Worm (Caenorhabditis elegans): ENCODE data around the gene gln-6.

The gln-6 gene

ce11 chrIV:9696513-9696912 is 44.2 kb downstream of the gln-6 start:
- TF ChIP-seq tbx-2 (tag; optimal IDR thresholded peaks at IDR 0.05): no peak
- TF ChIP-seq ceh-24 (tag; optimal IDR thresholded peaks at IDR 0.05): no peak
- no peak for TF ChIP-seq unc-55 (GFP tag; optimal IDR thresholded peaks at IDR 0.05)
- TF ChIP-seq fkh-10 (GFP tag; optimal IDR thresholded peaks at IDR 0.05): no peak
- TF ChIP-seq pqm-1 (tag; optimal IDR thresholded peaks at IDR 0.05): no peak
- no peak for TF ChIP-seq dve-1 (tag; optimal IDR thresholded peaks at IDR 0.05)
- no peak for TF ChIP-seq ceh-19 (GFP tag; optimal IDR thresholded peaks at IDR 0.05)
- no peak for TF ChIP-seq ceh-30 (tag; optimal IDR thresholded peaks at IDR 0.05)
- TF ChIP-seq ets-4 (tag; optimal IDR thresholded peaks at IDR 0.05): no peak
- no peak for TF ChIP-seq sdc-2 (tag; optimal IDR thresholded peaks at IDR 0.05)
- no peak for TF ChIP-seq C08G9.2 (tag; optimal IDR thresholded peaks at IDR 0.05)
- TF ChIP-seq T23F11.4 (GFP tag; optimal IDR thresholded peaks at IDR 0.05): no peak
- no peak for TF ChIP-seq nhr-11 (tag; optimal IDR thresholded peaks at IDR 0.05)
- TF ChIP-seq pax-1 (tag; optimal IDR thresholded peaks at IDR 0.05): no peak
- no peak for TF ChIP-seq pag-3 (tag; optimal IDR thresholded peaks at IDR 0.05; ENCODE audit: borderline replicate concordance)
- no peak for TF ChIP-seq nfya-1 (tag; optimal IDR thresholded peaks at IDR 0.05)
- no peak for TF ChIP-seq K09A11.1 (tag; optimal IDR thresholded peaks at IDR 0.05; ENCODE audit: insufficient read depth)
- no peak for TF ChIP-seq sox-4 (tag; optimal IDR thresholded peaks at IDR 0.05)
- TF ChIP-seq pha-2 (tag; optimal IDR thresholded peaks at IDR 0.05): no peak

ce11 chrIV:9692874-9693273 is 47.8 kb downstream of the gln-6 start, which contains the start of gene twk-9:
Gene twk-9, plus strand, starts transcription at chrIV:9693174.
- TF ChIP-seq C08G9.2 (tag; optimal IDR thresholded peaks at IDR 0.05): no peak
- TF ChIP-seq nfya-1 (tag; optimal IDR thresholded peaks at IDR 0.05): no peak
- no peak for TF ChIP-seq hlh-8 (tag; optimal IDR thresholded peaks at IDR 0.05)
- TF ChIP-seq syd-9 (tag; optimal IDR thresholded peaks at IDR 0.05): no peak
- TF ChIP-seq unc-42 (tag; optimal IDR thresholded peaks at IDR 0.05): no peak
- no peak for TF ChIP-seq unc-86 (tag; optimal IDR thresholded peaks at IDR 0.05)
- no peak for TF ChIP-seq C38D4.7 (GFP tag; optimal IDR thresholded peaks at IDR 0.05)
- no peak for TF ChIP-seq ceh-22 (tag; optimal IDR thresholded peaks at IDR 0.05)
- no peak for TF ChIP-seq hlh-13 (GFP tag; optimal IDR thresholded peaks at IDR 0.05)
- no peak for TF ChIP-seq ceh-2 (tag; optimal IDR thresholded peaks at IDR 0.05)
- TF ChIP-seq ceh-9 (tag; optimal IDR thresholded peaks at IDR 0.05): no peak
- TF ChIP-seq ets-4 (tag; optimal IDR thresholded peaks at IDR 0.05): no peak
- TF ChIP-seq pha-2 (tag; optimal IDR thresholded peaks at IDR 0.05): no peak
- TF ChIP-seq mec-3 (tag; optimal IDR thresholded peaks at IDR 0.05; ENCODE audit: borderline replicate concordance): no peak
- TF ChIP-seq hlh-6 (tag; optimal IDR thresholded peaks at IDR 0.05): no peak
- no peak for TF ChIP-seq ref-2 (tag; optimal IDR thresholded peaks at IDR 0.05)
- no peak for TF ChIP-seq pag-3 (tag; optimal IDR thresholded peaks at IDR 0.05; ENCODE audit: borderline replicate concordance)
- no peak for TF ChIP-seq pat-9 (tag; optimal IDR thresholded peaks at IDR 0.05)
- no peak for TF ChIP-seq dmd-4 (tag; optimal IDR thresholded peaks at IDR 0.05; ENCODE audit: borderline replicate concordance)

ce11 chrIV:9690644-9691043 is 50.1 kb downstream of the gln-6 start, which contains the start of gene sdz-36:
Gene sdz-36, plus strand, starts transcription at chrIV:9690944.
- TF ChIP-seq mec-3 (tag; optimal IDR thresholded peaks at IDR 0.05; ENCODE audit: borderline replicate concordance) (no peak), ceh-24 (tag; optimal IDR thresholded peaks at IDR 0.05) (no peak), F13H6.1 (tag; optimal IDR thresholded peaks at IDR 0.05) (no peak), ceh-45 (GFP tag; IDR thresholded peaks at IDR 0.05) (no peak), ets-4 (tag; optimal IDR thresholded peaks at IDR 0.05) (no peak), pha-4 (tag; optimal IDR thresholded peaks at IDR 0.05) (no peak), ceh-22 (tag; optimal IDR thresholded peaks at IDR 0.05) (no peak), madf-2 (tag; optimal IDR thresholded peaks at IDR 0.05) (no peak), C08G9.2 (tag; optimal IDR thresholded peaks at IDR 0.05) (no peak), elt-2 (tag; optimal IDR thresholded peaks at IDR 0.05) (no peak), tbx-7 (tag; optimal IDR thresholded peaks at IDR 0.05) (no peak), zip-5 (tag; optimal IDR thresholded peaks at IDR 0.05) (no peak), lin-11 (tag; optimal IDR thresholded peaks at IDR 0.05) (no peak), sdc-2 (tag; optimal IDR thresholded peaks at IDR 0.05) (no peak), hlh-30 (tag; optimal IDR thresholded peaks at IDR 0.05; ENCODE audit: insufficient read depth) (no peak), ref-2 (tag; optimal IDR thresholded peaks at IDR 0.05) (no peak)

Data from whole organism, late embryonic.